Fruit fly (Drosophila melanogaster): ENCODE results near the gene Nnf1b.

The Nnf1b gene

dm6 chr2L:852647-853111 is 42.3 kb downstream of the Nnf1b start, which contains the start of the genes CG4291 and kraken (continued):
- TF ChIP-seq lov (optimal IDR thresholded peaks at IDR 0.05) (no peak), lov (GFP tag; IDR thresholded peaks at IDR 0.05) (0 out of 3 replicates have a peak, but pooled peaks have one; percentile 60), CG6654 (GFP tag; optimal IDR thresholded peaks at IDR 0.05) (no peak), ttk (GFP tag; IDR thresholded peaks at IDR 0.05) (peak; percentile 47; the same call in 1 of the 2 replicates), Dek (tag; optimal IDR thresholded peaks at IDR 0.05) (peak; percentile 44), lola (GFP tag; optimal IDR thresholded peaks at IDR 0.05) (peak in 1 of 3 experiments; percentile 4), cwo (GFP tag; optimal IDR thresholded peaks at IDR 0.05) (peak; percentile 54), CG31365 (tag; optimal IDR thresholded peaks at IDR 0.05) (no peak), CG18599 (GFP tag; optimal IDR thresholded peaks at IDR 0.05) (peak; percentile 67), eyg (GFP tag; optimal IDR thresholded peaks at IDR 0.05) (peak; percentile 50), CG8765 (GFP tag; IDR thresholded peaks at IDR 0.05) (no peak), Blimp-1 (GFP tag; optimal IDR thresholded peaks at IDR 0.05) (peak; percentile 33), CG6854 (GFP tag; optimal IDR thresholded peaks at IDR 0.05) (no peak), CG12942 (GFP tag; optimal IDR thresholded peaks at IDR 0.05) (peak; percentile 15), CG1647 (GFP tag; optimal IDR thresholded peaks at IDR 0.05) (no peak), CG32767 (GFP tag; IDR thresholded peaks at IDR 0.05) (no peak), sc (optimal IDR thresholded peaks at IDR 0.05) (no peak), sc (GFP tag; optimal IDR thresholded peaks at IDR 0.05) (no peak), Aef1 (GFP tag; IDR thresholded peaks at IDR 0.05) (peak; percentile 56), ewg (GFP tag; optimal IDR thresholded peaks at IDR 0.05) (peak; percentile 31), grn (GFP tag; optimal IDR thresholded peaks at IDR 0.05) (peak; percentile 22), C15 (GFP tag; IDR thresholded peaks at IDR 0.05) (no peak), maf-S (GFP tag; optimal IDR thresholded peaks at IDR 0.05) (peak; percentile 53), Ssrp (tag; optimal IDR thresholded peaks at IDR 0.05) (peak; percentile 2), Stat92E (GFP tag; optimal IDR thresholded peaks at IDR 0.05) (peak in 1 of 3 experiments; percentile 56), Side (GFP tag; optimal IDR thresholded peaks at IDR 0.05) (peak; percentile 9), Sry-β (GFP tag; optimal IDR thresholded peaks at IDR 0.05) (peak; percentile 99), CG8290 (GFP tag; optimal IDR thresholded peaks at IDR 0.05) (no peak), CG8290 (tag; optimal IDR thresholded peaks at IDR 0.05) (peak in 1 of 2 experiments; percentile 95), Hr51 (GFP tag; optimal IDR thresholded peaks at IDR 0.05) (peak; percentile 10 to 12), Atf3 (GFP tag; optimal IDR thresholded peaks at IDR 0.05) (peak; percentile 9), pzg (GFP tag; optimal IDR thresholded peaks at IDR 0.05) (peak; percentile 90), Dll (GFP tag; IDR thresholded peaks at IDR 0.05; ENCODE audit: partially characterized antibody) (0 out of 4 replicates have a peak, but pooled peaks have one; percentile 37), CG3407 (GFP tag; optimal IDR thresholded peaks at IDR 0.05) (no peak), Hmr (GFP tag; optimal IDR thresholded peaks at IDR 0.05) (peak; percentile 72), CG6765 (GFP tag; optimal IDR thresholded peaks at IDR 0.05) (peak; percentile 49), Adf1 (GFP tag; IDR thresholded peaks at IDR 0.05) (peak; percentile 57; the same call in 1 of the 2 replicates), lab (GFP tag; optimal IDR thresholded peaks at IDR 0.05) (peak; percentile 79), BtbVII (GFP tag; optimal IDR thresholded peaks at IDR 0.05) (peak; percentile 29), pum (GFP tag; optimal IDR thresholded peaks at IDR 0.05) (peak; percentile 43), sug (tag; optimal IDR thresholded peaks at IDR 0.05) (peak; percentile 69), dmrt11E (tag; optimal IDR thresholded peaks at IDR 0.05) (peak; percentile 6), CG9876 (GFP tag; optimal IDR thresholded peaks at IDR 0.05) (no peak), ap (GFP tag; IDR thresholded peaks at IDR 0.05) (no peak), TFAM (GFP tag; optimal IDR thresholded peaks at IDR 0.05) (no peak), Jarid2 (GFP tag; optimal IDR thresholded peaks at IDR 0.05) (peak; percentile 88), ase (GFP tag; IDR thresholded peaks at IDR 0.05) (peak; percentile 56; the same call in 1 of the 3 replicates), CG17829 (tag; optimal IDR thresholded peaks at IDR 0.05) (peak; percentile 70), luna (GFP tag; optimal IDR thresholded peaks at IDR 0.05) (no peak), oc (tag; optimal IDR thresholded peaks at IDR 0.05) (no peak)

All from whole organism, embryonic.